Worm (Caenorhabditis elegans) whole organism, L3 larva: Measurements from ENCODE around the gene ilys-6.

ENCODE experiments used
- R02D3.7 ChIP-seq: fragments of 150-350 bp; optimal IDR thresholded peaks from 2 replicates; lab custom pipeline; 2014; ENCODE audit warnings: missing biosample characterization, missing genetic modification characterization
- aly-2 ChIP-seq: fragments of 150-350 bp; optimal IDR thresholded peaks from 2 replicates; lab custom pipeline; 2014; ENCODE audit warnings: missing biosample characterization, missing genetic modification characterization
- ama-1 ChIP-seq: fragments of 150-350 bp; optimal IDR thresholded peaks from 2 replicates; lab custom pipeline; 2018
- ceh-16 ChIP-seq: sonication (generic microtip); optimal IDR thresholded peaks from 2 replicates; lab custom pipeline; 2017; ENCODE audit warnings: missing biosample characterization, missing genetic modification characterization
- ceh-28 ChIP-seq: fragments of 150-350 bp; optimal IDR thresholded peaks from 2 replicates; lab custom pipeline; 2014; ENCODE audit warnings: missing biosample characterization, missing genetic modification reagents, missing genetic modification characterization
- ceh-9 ChIP-seq: sonication (generic microtip); optimal IDR thresholded peaks from 2 replicates; lab custom pipeline; 2018; ENCODE audit warnings: missing biosample characterization, missing genetic modification characterization
- egl-5 ChIP-seq: fragments of 150-350 bp; optimal IDR thresholded peaks from 2 replicates; lab custom pipeline; 2017; ENCODE audit warnings: missing biosample characterization, missing genetic modification reagents, missing genetic modification characterization, inconsistent platforms
- elt-2 ChIP-seq: sonication (generic microtip); optimal IDR thresholded peaks from 2 replicates; lab custom pipeline; 2016; ENCODE audit warnings: missing genetic modification reagents, mild to moderate bottlenecking, missing genetic modification characterization, missing compliant biosample characterization
- fkh-10 ChIP-seq: sonication (generic microtip); optimal IDR thresholded peaks from 2 replicates; lab custom pipeline; 2017; ENCODE audit warnings: missing biosample characterization, missing genetic modification reagents, missing genetic modification characterization
- fkh-2 ChIP-seq: fragments of 150-350 bp; optimal IDR thresholded peaks from 2 replicates; lab custom pipeline; 2014; ENCODE audit warnings: missing biosample characterization, missing genetic modification reagents, missing genetic modification characterization
- fos-1 ChIP-seq: fragments of 150-350 bp; optimal IDR thresholded peaks from 2 replicates; lab custom pipeline; 2014; ENCODE audit warnings: missing biosample characterization, missing genetic modification characterization
- hmg-11 ChIP-seq: sonication (generic microtip); optimal IDR thresholded peaks from 2 replicates; lab custom pipeline; 2016; ENCODE audit warnings: missing genetic modification characterization, missing compliant biosample characterization
- jun-1 ChIP-seq: fragments of 150-350 bp; optimal IDR thresholded peaks from 2 replicates; lab custom pipeline; 2014; ENCODE audit warnings: missing biosample characterization, missing genetic modification reagents, missing genetic modification characterization
- lin-15B ChIP-seq: fragments of 150-350 bp; optimal IDR thresholded peaks from 2 replicates; lab custom pipeline; 2014; ENCODE audit warnings: missing biosample characterization, missing genetic modification characterization
- lin-39 ChIP-seq: fragments of 150-350 bp; optimal IDR thresholded peaks from 2 replicates; lab custom pipeline; 2018; ENCODE audit warnings: missing biosample characterization, missing genetic modification reagents, missing genetic modification characterization
- lsy-12 ChIP-seq: sonication (generic microtip); optimal IDR thresholded peaks from 2 replicates; lab custom pipeline; 2016; ENCODE audit warnings: mild to moderate bottlenecking, missing genetic modification characterization, missing compliant biosample characterization
- mdl-1 ChIP-seq: fragments of 150-350 bp; optimal IDR thresholded peaks from 2 replicates; lab custom pipeline; 2014; ENCODE audit warnings: missing biosample characterization, missing genetic modification characterization
- nfya-1 ChIP-seq: sonication (generic microtip); optimal IDR thresholded peaks from 2 replicates; lab custom pipeline; 2017; ENCODE audit warnings: missing genetic modification characterization, mild to moderate bottlenecking, missing compliant biosample characterization, antibody characterized with exemption, moderate library complexity; ENCODE audit not compliant: insufficient read depth
- nhr-11 ChIP-seq: fragments of 150-350 bp; optimal IDR thresholded peaks from 2 replicates; lab custom pipeline; 2014; ENCODE audit warnings: missing biosample characterization, missing genetic modification characterization
- nhr-12 ChIP-seq: fragments of 150-350 bp; optimal IDR thresholded peaks from 2 replicates; lab custom pipeline; 2014; ENCODE audit warnings: missing biosample characterization, missing genetic modification characterization
- nhr-23 ChIP-seq: fragments of 150-350 bp; optimal IDR thresholded peaks from 2 replicates; lab custom pipeline; 2014; ENCODE audit warnings: missing biosample characterization, missing genetic modification reagents, missing genetic modification characterization
- nhr-237 ChIP-seq: fragments of 150-350 bp; optimal IDR thresholded peaks from 2 replicates; lab custom pipeline; 2014; ENCODE audit warnings: missing biosample characterization, missing genetic modification characterization
- nhr-25 ChIP-seq: sonication (generic microtip); optimal IDR thresholded peaks from 2 replicates; lab custom pipeline; 2017; ENCODE audit warnings: missing biosample characterization, missing genetic modification characterization
- nhr-43 ChIP-seq: sonication (generic microtip); optimal IDR thresholded peaks from 2 replicates; lab custom pipeline; 2016; ENCODE audit warnings: mild to moderate bottlenecking, missing genetic modification characterization, missing compliant biosample characterization; ENCODE audit not compliant: poor library complexity, severe bottlenecking
- nhr-77 ChIP-seq: fragments of 150-350 bp; optimal IDR thresholded peaks from 2 replicates; lab custom pipeline; 2014; ENCODE audit warnings: missing biosample characterization, missing genetic modification characterization
- pha-4 ChIP-seq: fragments of 150-350 bp; optimal IDR thresholded peaks from 2 replicates; lab custom pipeline; 2014; ENCODE audit warnings: missing biosample characterization, missing genetic modification reagents, missing genetic modification characterization
- pqm-1 ChIP-seq: fragments of 150-350 bp; optimal IDR thresholded peaks from 2 replicates; lab custom pipeline; 2017; ENCODE audit warnings: missing biosample characterization, missing genetic modification characterization, inconsistent platforms
- skn-1 ChIP-seq: fragments of 150-350 bp; optimal IDR thresholded peaks from 2 replicates; lab custom pipeline; 2014; ENCODE audit warnings: missing biosample characterization, missing genetic modification characterization
- snpc-4 ChIP-seq: fragments of 150-350 bp; optimal IDR thresholded peaks from 2 replicates; lab custom pipeline; 2014; ENCODE audit warnings: missing biosample characterization, missing genetic modification characterization
- tbx-2 ChIP-seq: sonication (generic microtip); optimal IDR thresholded peaks from 2 replicates; lab custom pipeline; 2016; ENCODE audit warnings: mild to moderate bottlenecking, missing genetic modification characterization, missing compliant biosample characterization
- unc-39 ChIP-seq: sonication (generic microtip); optimal IDR thresholded peaks from 4 replicates; lab custom pipeline; 2017; ENCODE audit warnings: missing biosample characterization, missing genetic modification characterization
- unc-62 ChIP-seq: fragments of 150-350 bp; sonication (generic microtip); optimal IDR thresholded peaks from 4 replicates; lab custom pipeline; 2014; ENCODE audit warnings: missing biosample characterization, missing genetic modification reagents, missing genetic modification characterization
- zag-1 ChIP-seq: fragments of 150-350 bp; optimal IDR thresholded peaks from 2 replicates; lab custom pipeline; 2014; ENCODE audit warnings: missing biosample characterization, missing genetic modification characterization
- ztf-11 ChIP-seq: fragments of 150-350 bp; optimal IDR thresholded peaks from 2 replicates; lab custom pipeline; 2014; ENCODE audit warnings: missing biosample characterization, missing genetic modification characterization
- ztf-4 ChIP-seq: fragments of 150-350 bp; optimal IDR thresholded peaks from 2 replicates; lab custom pipeline; 2014; ENCODE audit warnings: missing biosample characterization, missing genetic modification characterization

The ilys-6 gene

ce11 chrIV:4099773-4100172 lies 36.3 kb upstream of the ilys-6 start:
- TF ChIP-seq nfya-1 (peak; percentile 19), fos-1 (tag; lab: Kevin White, UChicago) (no peak)

DNA sequence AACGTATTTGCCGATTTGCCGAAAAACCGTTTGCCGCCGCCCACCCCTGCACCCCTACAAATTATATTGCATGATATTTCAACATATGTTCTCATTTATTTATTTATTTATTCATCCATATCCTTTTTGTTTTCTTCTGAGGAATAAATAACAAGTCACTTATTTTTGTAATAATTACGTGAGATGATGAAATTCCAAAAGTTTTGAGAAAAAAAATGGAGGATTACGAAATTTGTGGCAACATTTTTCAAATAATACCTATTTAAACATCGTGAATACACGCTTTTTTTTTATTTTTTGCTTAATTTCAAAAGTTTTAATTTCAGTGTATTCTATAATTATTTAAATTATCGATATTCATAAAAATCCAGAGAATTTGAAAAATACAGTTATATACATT lies 33.5 kb upstream of the ilys-6 start:
- TF ChIP-seq fkh-10 = no peak
- TF ChIP-seq aly-2 (tag; lab: Kevin White, UChicago) = no peak
- TF ChIP-seq zag-1 (tag; lab: Kevin White, UChicago) = no peak
- TF ChIP-seq pqm-1 (tag; lab: Kevin White, UChicago) = no peak
- no peak for TF ChIP-seq ceh-16 (tag; lab: Kevin White, UChicago)

- peak; percentile 14 for TF ChIP-seq nfya-1
- no peak for TF ChIP-seq mdl-1 (tag; lab: Kevin White, UChicago)
- TF ChIP-seq nhr-237 (tag; lab: Kevin White, UChicago) = no peak
Observed at ce11 chrIV:4094364-4094763, 30.9 kb upstream of the ilys-6 start.

DNA sequence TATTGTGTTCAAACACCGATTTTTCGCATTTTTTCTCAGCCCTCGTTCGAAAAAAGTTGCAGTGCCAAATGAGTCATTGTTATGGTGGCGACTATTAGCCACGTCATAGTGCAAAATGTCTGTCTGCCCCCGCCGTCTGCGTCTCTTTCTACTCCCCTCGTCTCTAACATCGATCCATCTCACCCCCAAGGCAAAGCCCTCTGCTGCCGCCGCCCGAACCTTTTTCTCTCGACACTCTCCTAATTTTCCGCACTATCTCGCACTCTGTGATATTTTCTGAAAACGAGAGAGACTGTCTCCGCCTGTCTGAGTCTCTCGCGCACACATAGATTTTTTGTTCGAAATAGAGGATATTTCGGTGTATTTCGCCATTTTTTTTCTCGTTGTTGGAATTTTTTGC lies 29.6 kb upstream of the ilys-6 start:
- TF ChIP-seq nhr-11 (tag; lab: Kevin White, UChicago) (no peak), ceh-9 (tag; lab: Kevin White, UChicago) (no peak), unc-62 (peak; percentile 34), nhr-25 (tag; lab: Kevin White, UChicago) (peak; percentile 70), R02D3.7 (peak; percentile 66), lin-15B (peak; percentile 47), mdl-1 (tag; lab: Kevin White, UChicago) (peak; percentile 29), egl-5 (tag; lab: Kevin White, UChicago) (peak; percentile 10), nfya-1 (peak; percentile 84), jun-1 (peak; percentile 77), fos-1 (tag; lab: Kevin White, UChicago) (peak; percentile 62), nhr-43 (peak; percentile 64), nhr-12 (tag; lab: Kevin White, UChicago) (no peak), tbx-2 (tag; lab: Kevin White, UChicago) (peak; percentile 42), pha-4 (tag; lab: Kevin White, UChicago) (peak; percentile 76), zag-1 (tag; lab: Kevin White, UChicago) (no peak), snpc-4 (peak; percentile 62), hmg-11 (tag; lab: Kevin White, UChicago) (peak; percentile 94), nhr-77 (tag; lab: Kevin White, UChicago) (no peak), lin-39 (tag; lab: Kevin White, UChicago) (peak; percentile 70), ceh-28 (tag; lab: Kevin White, UChicago) (peak; percentile 92), nhr-23 (tag; lab: Kevin White, UChicago) (peak; percentile 51), unc-39 (tag; lab: Kevin White, UChicago) (no peak), lsy-12 (peak; percentile 64), fkh-2 (tag; lab: Kevin White, UChicago) (no peak), elt-2 (tag; lab: Kevin White, UChicago) (peak; percentile 58), ama-1 (lab: Kevin White, UChicago) (peak; percentile 1), nhr-237 (tag; lab: Kevin White, UChicago) (no peak)

DNA sequence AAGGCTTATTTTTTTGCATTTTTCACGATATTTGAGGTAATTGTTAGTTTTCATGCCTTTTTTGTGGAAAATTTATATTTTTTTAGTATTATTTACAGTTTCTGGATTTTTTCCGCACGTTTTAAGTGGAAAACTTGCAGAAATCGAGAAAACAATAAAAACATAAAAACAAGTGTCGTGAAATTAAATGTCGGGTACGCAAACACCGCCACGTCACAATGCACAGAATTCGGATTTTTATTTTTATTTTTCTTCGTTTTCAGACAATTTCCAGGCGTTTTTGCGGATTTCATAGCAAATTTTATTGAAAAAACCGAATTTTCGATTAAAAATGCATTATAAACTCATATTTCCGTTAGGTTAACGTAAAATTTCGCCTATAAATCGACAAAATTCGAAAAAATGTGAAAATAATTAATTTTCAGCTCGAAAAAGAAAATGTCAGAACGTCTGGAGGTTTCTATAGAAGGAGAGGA lies 22.4 kb upstream of the ilys-6 start, which contains the start of gene C35B1.2:
Gene C35B1.2, plus strand, starts transcription at position 426 of the 476 bp plus-strand sequence.
- TF ChIP-seq lin-15B (peak; percentile 2), hmg-11 (tag; lab: Kevin White, UChicago) (peak; percentile 4), nfya-1 (peak; percentile 14), ztf-4 (tag; lab: Kevin White, UChicago) (no peak)

ce11 chrIV:4085022-4085421 lies 21.5 kb upstream of the ilys-6 start:
- TF ChIP-seq pqm-1 (tag; lab: Kevin White, UChicago) (peak; percentile 47), ceh-28 (tag; lab: Kevin White, UChicago) (no peak), nhr-77 (tag; lab: Kevin White, UChicago) (no peak), ztf-11 (tag; lab: Kevin White, UChicago) (no peak), R02D3.7 (no peak), ceh-9 (tag; lab: Kevin White, UChicago) (no peak), ama-1 (lab: Kevin White, UChicago) (no peak), pha-4 (tag; lab: Kevin White, UChicago) (peak; percentile 30), skn-1 (tag; lab: Kevin White, UChicago) (peak; percentile 98), elt-2 (tag; lab: Kevin White, UChicago) (peak; percentile 65), ztf-4 (tag; lab: Kevin White, UChicago) (no peak)
